Worm (Caenorhabditis elegans) whole organism, L3 larva: ENCODE data around the gene pus-1.

Experiments
- ZK546.5 ChIP-seq: sonication (generic microtip); optimal IDR thresholded peaks from 2 replicates; lab custom pipeline; 2017; ENCODE audit warnings: missing biosample characterization, missing genetic modification characterization
- aly-2 ChIP-seq: fragments of 150-350 bp; optimal IDR thresholded peaks from 2 replicates; lab custom pipeline; 2014; ENCODE audit warnings: missing biosample characterization, missing genetic modification characterization
- ama-1 ChIP-seq: fragments of 150-350 bp; optimal IDR thresholded peaks from 2 replicates; lab custom pipeline; 2018
- ceh-28 ChIP-seq: fragments of 150-350 bp; optimal IDR thresholded peaks from 2 replicates; lab custom pipeline; 2014; ENCODE audit warnings: missing biosample characterization, missing genetic modification reagents, missing genetic modification characterization
- ceh-82 ChIP-seq: fragments of 150-350 bp; optimal IDR thresholded peaks from 2 replicates; lab custom pipeline; 2014; ENCODE audit warnings: missing biosample characterization, missing genetic modification characterization
- egl-27 ChIP-seq: sonication (generic microtip); optimal IDR thresholded peaks from 4 replicates; lab custom pipeline; 2017; ENCODE audit warnings: missing biosample characterization, missing genetic modification reagents, missing genetic modification characterization
- egl-5 ChIP-seq: fragments of 150-350 bp; optimal IDR thresholded peaks from 2 replicates; lab custom pipeline; 2017; ENCODE audit warnings: missing biosample characterization, missing genetic modification reagents, missing genetic modification characterization, inconsistent platforms
- elt-1 ChIP-seq: fragments of 150-350 bp; optimal IDR thresholded peaks from 2 replicates; lab custom pipeline; 2014; ENCODE audit warnings: missing biosample characterization, missing genetic modification characterization
- elt-3 ChIP-seq, 3 experiments: fragments of 150-350 bp in 1 of 3; sonication (generic microtip) in 2 of 3; optimal IDR thresholded peaks; 2 replicates in 2 of 3; 4 replicates in 1 of 3; lab custom pipeline; 2014 to 2017; ENCODE audit warnings: missing biosample characterization in 3 of 3, missing genetic modification characterization in 3 of 3
- eor-1 ChIP-seq, 2 experiments: fragments of 150-350 bp; optimal IDR thresholded peaks; 2 replicates each; lab custom pipeline; 2014 to 2018; ENCODE audit warnings: missing biosample characterization in 2 of 2, missing genetic modification characterization in 2 of 2
- fkh-10 ChIP-seq: sonication (generic microtip); optimal IDR thresholded peaks from 2 replicates; lab custom pipeline; 2017; ENCODE audit warnings: missing biosample characterization, missing genetic modification reagents, missing genetic modification characterization
- fkh-2 ChIP-seq: fragments of 150-350 bp; optimal IDR thresholded peaks from 2 replicates; lab custom pipeline; 2014; ENCODE audit warnings: missing biosample characterization, missing genetic modification reagents, missing genetic modification characterization
- fos-1 ChIP-seq: fragments of 150-350 bp; optimal IDR thresholded peaks from 2 replicates; lab custom pipeline; 2014; ENCODE audit warnings: missing biosample characterization, missing genetic modification characterization
- hmg-11 ChIP-seq: sonication (generic microtip); optimal IDR thresholded peaks from 2 replicates; lab custom pipeline; 2016; ENCODE audit warnings: missing genetic modification characterization, missing compliant biosample characterization
- jun-1 ChIP-seq: fragments of 150-350 bp; optimal IDR thresholded peaks from 2 replicates; lab custom pipeline; 2014; ENCODE audit warnings: missing biosample characterization, missing genetic modification reagents, missing genetic modification characterization
- lin-39 ChIP-seq: fragments of 150-350 bp; optimal IDR thresholded peaks from 2 replicates; lab custom pipeline; 2018; ENCODE audit warnings: missing biosample characterization, missing genetic modification reagents, missing genetic modification characterization
- mdl-1 ChIP-seq: fragments of 150-350 bp; optimal IDR thresholded peaks from 2 replicates; lab custom pipeline; 2014; ENCODE audit warnings: missing biosample characterization, missing genetic modification characterization
- mml-1 ChIP-seq: fragments of 150-350 bp; sonication (generic microtip); optimal IDR thresholded peaks from 3 replicates; lab custom pipeline; 2014; ENCODE audit warnings: missing biosample characterization, missing genetic modification characterization
- nfya-1 ChIP-seq: sonication (generic microtip); optimal IDR thresholded peaks from 2 replicates; lab custom pipeline; 2017; ENCODE audit warnings: missing genetic modification characterization, mild to moderate bottlenecking, missing compliant biosample characterization, antibody characterized with exemption, moderate library complexity; ENCODE audit not compliant: insufficient read depth
- nhr-11 ChIP-seq: fragments of 150-350 bp; optimal IDR thresholded peaks from 2 replicates; lab custom pipeline; 2014; ENCODE audit warnings: missing biosample characterization, missing genetic modification characterization
- nhr-12 ChIP-seq: fragments of 150-350 bp; optimal IDR thresholded peaks from 2 replicates; lab custom pipeline; 2014; ENCODE audit warnings: missing biosample characterization, missing genetic modification characterization
- nhr-23 ChIP-seq: fragments of 150-350 bp; optimal IDR thresholded peaks from 2 replicates; lab custom pipeline; 2014; ENCODE audit warnings: missing biosample characterization, missing genetic modification reagents, missing genetic modification characterization
- nhr-25 ChIP-seq: sonication (generic microtip); optimal IDR thresholded peaks from 2 replicates; lab custom pipeline; 2017; ENCODE audit warnings: missing biosample characterization, missing genetic modification characterization
- nhr-43 ChIP-seq: sonication (generic microtip); optimal IDR thresholded peaks from 2 replicates; lab custom pipeline; 2016; ENCODE audit warnings: mild to moderate bottlenecking, missing genetic modification characterization, missing compliant biosample characterization; ENCODE audit not compliant: poor library complexity, severe bottlenecking
- nhr-67 ChIP-seq: fragments of 150-350 bp; optimal IDR thresholded peaks from 2 replicates; lab custom pipeline; 2014; ENCODE audit warnings: missing biosample characterization, missing genetic modification characterization
- nhr-76 ChIP-seq: fragments of 150-350 bp; sonication (generic microtip); optimal IDR thresholded peaks from 5 replicates; lab custom pipeline; 2014; ENCODE audit warnings: missing biosample characterization, missing genetic modification characterization
- nhr-77 ChIP-seq: fragments of 150-350 bp; optimal IDR thresholded peaks from 2 replicates; lab custom pipeline; 2014; ENCODE audit warnings: missing biosample characterization, missing genetic modification characterization
- pha-4 ChIP-seq: fragments of 150-350 bp; optimal IDR thresholded peaks from 2 replicates; lab custom pipeline; 2014; ENCODE audit warnings: missing biosample characterization, missing genetic modification reagents, missing genetic modification characterization
- pqm-1 ChIP-seq: fragments of 150-350 bp; optimal IDR thresholded peaks from 2 replicates; lab custom pipeline; 2017; ENCODE audit warnings: missing biosample characterization, missing genetic modification characterization, inconsistent platforms
- sea-2 ChIP-seq: fragments of 150-350 bp; sonication (generic microtip); optimal IDR thresholded peaks from 4 replicates; lab custom pipeline; 2014; ENCODE audit warnings: missing biosample characterization, missing genetic modification reagents, missing genetic modification characterization
- skn-1 ChIP-seq: fragments of 150-350 bp; optimal IDR thresholded peaks from 2 replicates; lab custom pipeline; 2014; ENCODE audit warnings: missing biosample characterization, missing genetic modification characterization
- snpc-4 ChIP-seq: fragments of 150-350 bp; optimal IDR thresholded peaks from 2 replicates; lab custom pipeline; 2014; ENCODE audit warnings: missing biosample characterization, missing genetic modification characterization
- tbx-2 ChIP-seq: sonication (generic microtip); optimal IDR thresholded peaks from 2 replicates; lab custom pipeline; 2016; ENCODE audit warnings: mild to moderate bottlenecking, missing genetic modification characterization, missing compliant biosample characterization
- unc-39 ChIP-seq: sonication (generic microtip); optimal IDR thresholded peaks from 4 replicates; lab custom pipeline; 2017; ENCODE audit warnings: missing biosample characterization, missing genetic modification characterization
- unc-62 ChIP-seq: fragments of 150-350 bp; sonication (generic microtip); optimal IDR thresholded peaks from 4 replicates; lab custom pipeline; 2014; ENCODE audit warnings: missing biosample characterization, missing genetic modification reagents, missing genetic modification characterization
- ztf-11 ChIP-seq: fragments of 150-350 bp; optimal IDR thresholded peaks from 2 replicates; lab custom pipeline; 2014; ENCODE audit warnings: missing biosample characterization, missing genetic modification characterization
- ztf-4 ChIP-seq: fragments of 150-350 bp; optimal IDR thresholded peaks from 2 replicates; lab custom pipeline; 2014; ENCODE audit warnings: missing biosample characterization, missing genetic modification characterization

pus-1 gene

DNA sequence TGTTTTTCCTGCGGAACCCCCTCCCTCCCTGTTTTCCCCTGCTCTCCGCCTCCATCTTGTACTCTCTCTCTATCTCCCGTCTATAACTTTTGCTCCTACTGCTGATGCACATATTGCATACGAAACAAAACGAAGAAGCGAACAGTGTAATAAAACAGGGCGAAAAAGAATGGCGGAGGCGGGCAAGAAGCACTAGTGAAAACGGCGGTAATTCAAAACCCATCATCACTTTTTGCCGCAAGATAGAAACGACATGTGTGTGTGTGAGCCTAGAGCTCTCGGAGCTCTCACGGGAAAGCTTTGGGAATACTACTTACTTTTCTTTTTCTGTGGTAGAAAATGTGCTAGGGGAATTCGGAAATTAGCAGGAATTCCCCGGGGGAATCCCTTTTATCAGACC is 41.3 kb upstream of the pus-1 start:
- no peak for TF ChIP-seq sea-2
- TF ChIP-seq fkh-10 (GFP tag; lab: Kevin White, UChicago) = no peak
- TF ChIP-seq nhr-23 (tag; lab: Kevin White, UChicago) = no peak
- no peak for TF ChIP-seq nfya-1 (tag; lab: Kevin White, UChicago)
- TF ChIP-seq fkh-2 (tag; lab: Kevin White, UChicago) = no peak
- TF ChIP-seq mml-1 (tag; lab: Kevin White, UChicago) = no peak
- TF ChIP-seq ama-1 = no peak
- TF ChIP-seq snpc-4 = no peak
- no peak for TF ChIP-seq ztf-11 (tag; lab: Kevin White, UChicago)
- no peak for TF ChIP-seq pqm-1 (tag; lab: Kevin White, UChicago)
- TF ChIP-seq unc-39 (tag; lab: Kevin White, UChicago) = no peak
- no peak for TF ChIP-seq egl-5 (tag; lab: Kevin White, UChicago)
- TF ChIP-seq nhr-43 (tag; lab: Kevin White, UChicago) = no peak
- no peak for TF ChIP-seq ZK546.5 (tag; lab: Kevin White, UChicago)
- no peak for TF ChIP-seq jun-1 (tag; lab: Kevin White, UChicago)
- TF ChIP-seq fos-1 (tag; lab: Kevin White, UChicago) = no peak
- no peak for TF ChIP-seq nhr-77
- no peak for TF ChIP-seq tbx-2 (tag; lab: Kevin White, UChicago)
- TF ChIP-seq eor-1 (tag; optimal IDR thresholded peaks at IDR 0.05; lab: Kevin White, UChicago) = no peak
- no peak for TF ChIP-seq ztf-4 (tag; lab: Kevin White, UChicago)
- TF ChIP-seq, all 47 proteins: peak for 0

- TF ChIP-seq tbx-2 (tag; lab: Kevin White, UChicago) (no peak), egl-27 (no peak), nhr-77 (no peak), nfya-1 (tag; lab: Kevin White, UChicago) (no peak), fkh-10 (GFP tag; lab: Kevin White, UChicago) (no peak), nhr-11 (tag; lab: Kevin White, UChicago) (no peak), fkh-2 (tag; lab: Kevin White, UChicago) (no peak), ceh-82 (tag; lab: Kevin White, UChicago) (no peak), jun-1 (tag; lab: Kevin White, UChicago) (no peak), nhr-25 (tag; lab: Kevin White, UChicago) (no peak), elt-1 (no peak), hmg-11 (tag; lab: Kevin White, UChicago) (no peak), ztf-4 (tag; lab: Kevin White, UChicago) (no peak), ztf-11 (tag; lab: Kevin White, UChicago) (no peak), nhr-43 (tag; lab: Kevin White, UChicago) (no peak), mdl-1 (tag; lab: Kevin White, UChicago) (no peak)
- TF ChIP-seq, all 47 proteins: peak for 0
These were observed 40.2 kb upstream of the pus-1 start, which contains the start of gene tni-3 for ce11 chrV:16834989-16835388. Gene tni-3, minus strand, starts transcription at chrV:16835128.

DNA sequence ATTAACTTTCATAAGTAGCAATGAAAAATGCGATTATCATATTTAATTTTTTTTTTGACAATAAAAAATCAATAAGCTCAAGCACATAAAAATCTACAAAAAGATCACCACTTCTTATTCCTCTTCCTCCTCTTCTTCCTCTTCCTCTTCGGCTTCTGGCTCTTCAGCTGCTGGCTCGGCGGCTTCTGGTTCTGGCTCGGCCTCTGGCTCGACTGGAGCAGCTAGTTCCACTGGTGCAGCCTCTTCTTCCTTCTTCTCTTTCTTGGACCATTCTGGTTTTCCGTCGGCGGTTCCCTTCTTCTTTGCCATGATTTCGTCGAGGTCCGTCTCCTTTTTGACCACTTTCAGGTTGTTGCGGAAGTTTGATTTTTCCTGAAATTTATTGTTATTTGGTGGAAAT is 38.9 kb upstream of the pus-1 start:
- TF ChIP-seq nfya-1 (tag; lab: Kevin White, UChicago) (no peak), nhr-12 (tag; lab: Kevin White, UChicago) (no peak), ztf-11 (tag; lab: Kevin White, UChicago) (no peak), nhr-76 (tag; lab: Kevin White, UChicago) (no peak), unc-62 (GFP tag; lab: Kevin White, UChicago) (no peak), lin-39 (tag; lab: Kevin White, UChicago) (no peak), aly-2 (no peak), ceh-82 (tag; lab: Kevin White, UChicago) (no peak)

ce11 chrV:16832865-16833264 is 38.1 kb upstream of the pus-1 start, which contains the start of gene phy-3:
Gene phy-3, plus strand, starts transcription at chrV:16833165.
- no peak for TF ChIP-seq elt-1
- no peak for TF ChIP-seq fkh-2 (tag; lab: Kevin White, UChicago)
- TF ChIP-seq pha-4 (tag; lab: Kevin White, UChicago) = no peak
- TF ChIP-seq nhr-25 (tag; lab: Kevin White, UChicago) = no peak
- no peak for TF ChIP-seq mml-1 (tag; lab: Kevin White, UChicago)
- no peak for TF ChIP-seq fkh-10 (GFP tag; lab: Kevin White, UChicago)
- TF ChIP-seq ceh-82 (tag; lab: Kevin White, UChicago) = no peak
- no peak for TF ChIP-seq skn-1 (tag; lab: Kevin White, UChicago)
- TF ChIP-seq ceh-28 (tag; lab: Kevin White, UChicago) = no peak
- no peak for TF ChIP-seq nhr-23 (tag; lab: Kevin White, UChicago)
- TF ChIP-seq mdl-1 (tag; lab: Kevin White, UChicago) = no peak
- TF ChIP-seq fos-1 (tag; lab: Kevin White, UChicago) = no peak
- TF ChIP-seq nhr-67 (tag; lab: Kevin White, UChicago) = no peak
- no peak for TF ChIP-seq elt-3 (tag; optimal IDR thresholded peaks at IDR 0.05; lab: Kevin White, UChicago)
